Fruit fly (Drosophila melanogaster) whole organism, embryonic: Measurements from ENCODE around the gene CG13893.

Experiments
- Abd-B ChIP-seq: fragments of 200-800 bp; sonication (Bioruptor generic); optimal IDR thresholded peaks from 2 replicates; lab custom pipeline; 2018; ENCODE audit warnings: missing biosample characterization, mild to moderate bottlenecking, missing genetic modification characterization, moderate library complexity
- Aef1 ChIP-seq: fragments of 200-800 bp; sonication (Bioruptor generic); IDR thresholded peaks from 3 replicates; pipeline ENCODE4 v1.3.6; 2022; ENCODE audit warnings: missing biosample characterization, missing genetic modification characterization
- Asciz ChIP-seq: fragments of 200-800 bp; sonication (Bioruptor generic); optimal IDR thresholded peaks from 2 replicates; lab custom pipeline; 2017; ENCODE audit warnings: missing biosample characterization, mild to moderate bottlenecking, missing genetic modification characterization, missing genetic modification reagents
- CG11247 ChIP-seq: fragments of 200-800 bp; sonication (Bioruptor generic); IDR thresholded peaks from 2 replicates; pipeline ENCODE4 v1.3.6; 2022; ENCODE audit warnings: missing biosample characterization, missing genetic modification characterization
- CG11695 ChIP-seq: fragments of 200-800 bp; sonication (Bioruptor generic); IDR thresholded peaks from 3 replicates; pipeline ENCODE4 v1.3.6; 2022; ENCODE audit warnings: missing biosample characterization, missing genetic modification characterization
- CG11723 ChIP-seq: fragments of 200-800 bp; sonication (Bioruptor generic); optimal IDR thresholded peaks from 2 replicates; lab custom pipeline; 2017; ENCODE audit warnings: missing biosample characterization, mild to moderate bottlenecking, missing genetic modification characterization
- CG12659 ChIP-seq: fragments of 200-800 bp; sonication (Bioruptor generic); optimal IDR thresholded peaks from 3 replicates; lab custom pipeline; 2017; ENCODE audit warnings: mild to moderate bottlenecking, missing biosample characterization, missing genetic modification reagents, missing genetic modification characterization
- CG14441 ChIP-seq: fragments of 200-800 bp; sonication (Bioruptor generic); IDR thresholded peaks from 2 replicates; pipeline ENCODE4 v1.3.6; 2022; ENCODE audit warnings: missing biosample characterization, missing genetic modification characterization
- CG15601 ChIP-seq: fragments of 200-800 bp; sonication (Bioruptor generic); optimal IDR thresholded peaks from 3 replicates; lab custom pipeline; 2019; ENCODE audit warnings: missing biosample characterization, mild to moderate bottlenecking, missing genetic modification characterization, moderate library complexity
- CG1602 ChIP-seq: fragments of 200-800 bp; sonication (Bioruptor generic); optimal IDR thresholded peaks from 3 replicates; lab custom pipeline; 2016; ENCODE audit warnings: missing biosample characterization, missing genetic modification characterization
- CG17912 ChIP-seq: fragments of 200-800 bp; sonication (Bioruptor generic); optimal IDR thresholded peaks from 2 replicates; lab custom pipeline; 2018; ENCODE audit warnings: missing biosample characterization, mild to moderate bottlenecking, missing genetic modification characterization
- CG31388 ChIP-seq: fragments of 200-800 bp; sonication (Bioruptor generic); optimal IDR thresholded peaks from 2 replicates; lab custom pipeline; 2016; ENCODE audit warnings: missing biosample characterization, missing genetic modification characterization
- CG31441 ChIP-seq: fragments of 200-800 bp; sonication (Bioruptor generic); IDR thresholded peaks from 2 replicates; pipeline ENCODE4 v1.3.6; 2022; ENCODE audit warnings: missing biosample characterization, missing genetic modification characterization
- CG32767 ChIP-seq: fragments of 200-800 bp; sonication (Bioruptor generic); IDR thresholded peaks from 2 replicates; pipeline ENCODE4 v1.3.6; 2022; ENCODE audit warnings: missing biosample characterization, missing genetic modification characterization
- CG4328 ChIP-seq: fragments of 200-800 bp; sonication (Bioruptor generic); optimal IDR thresholded peaks from 3 replicates; lab custom pipeline; 2017; ENCODE audit warnings: missing biosample characterization, missing genetic modification reagents, missing genetic modification characterization
- CG4730 ChIP-seq: fragments of 200-800 bp; sonication (Bioruptor generic); IDR thresholded peaks from 2 replicates; pipeline ENCODE4 v1.3.6; 2022; ENCODE audit warnings: missing biosample characterization, missing genetic modification characterization
- CG5180 ChIP-seq: fragments of 200-800 bp; sonication (Bioruptor generic); optimal IDR thresholded peaks from 3 replicates; lab custom pipeline; 2017; ENCODE audit warnings: missing biosample characterization, missing genetic modification characterization, mild to moderate bottlenecking, moderate library complexity, missing genetic modification reagents
- CG7556 ChIP-seq: fragments of 200-800 bp; sonication (Bioruptor generic); optimal IDR thresholded peaks from 2 replicates; lab custom pipeline; 2017; ENCODE audit warnings: missing biosample characterization, mild to moderate bottlenecking, missing genetic modification characterization
- CG7928 ChIP-seq: fragments of 200-800 bp; sonication (Bioruptor generic); optimal IDR thresholded peaks from 2 replicates; lab custom pipeline; 2017; ENCODE audit warnings: missing biosample characterization, mild to moderate bottlenecking, missing genetic modification characterization
- CG9437 ChIP-seq: fragments of 200-800 bp; sonication (Bioruptor generic); optimal IDR thresholded peaks from 2 replicates; lab custom pipeline; 2018; ENCODE audit warnings: missing biosample characterization, mild to moderate bottlenecking, missing genetic modification characterization
- CTCF ChIP-seq: fragments of 200-800 bp; sonication (Bioruptor generic); optimal IDR thresholded peaks from 2 replicates; lab custom pipeline; 2017; ENCODE audit warnings: missing biosample characterization, mild to moderate bottlenecking, missing genetic modification characterization, moderate library complexity
- CrebB ChIP-seq: fragments of 200-800 bp; sonication (Bioruptor generic); optimal IDR thresholded peaks from 3 replicates; lab custom pipeline; 2018; ENCODE audit warnings: missing biosample characterization, mild to moderate bottlenecking, missing genetic modification characterization
- D ChIP-seq, 2 experiments: fragments of 200-800 bp in 1 of 2; fragments of >200 bp in 1 of 2; sonication (Bioruptor generic) in 1 of 2; optimal IDR thresholded peaks; 2 replicates in 1 of 2; 3 replicates in 1 of 2; lab custom pipeline; 2017; ENCODE audit warnings: mild to moderate bottlenecking in 1 of 2, missing biosample characterization in 1 of 2, missing genetic modification characterization in 1 of 2, missing genetic modification reagents in 1 of 2
- Dp ChIP-seq: fragments of 200-800 bp; sonication (Bioruptor generic); optimal IDR thresholded peaks from 2 replicates; lab custom pipeline; 2018; ENCODE audit warnings: missing biosample characterization, mild to moderate bottlenecking, missing genetic modification characterization, moderate library complexity
- Fer3 ChIP-seq: fragments of 200-800 bp; sonication (Bioruptor generic); optimal IDR thresholded peaks from 2 replicates; lab custom pipeline; 2018; ENCODE audit warnings: missing biosample characterization, mild to moderate bottlenecking, missing genetic modification characterization, moderate library complexity
- Gsc ChIP-seq: fragments of 200-800 bp; sonication (Bioruptor generic); IDR thresholded peaks from 2 replicates; pipeline ENCODE4 v1.3.6; 2022; ENCODE audit warnings: missing biosample characterization, missing genetic modification characterization
- Hey ChIP-seq: fragments of 200-800 bp; sonication (Bioruptor generic); optimal IDR thresholded peaks from 3 replicates; lab custom pipeline; 2018; ENCODE audit warnings: missing biosample characterization, mild to moderate bottlenecking, missing genetic modification characterization
- Hr3 ChIP-seq: fragments of 200-800 bp; sonication (Bioruptor generic); optimal IDR thresholded peaks from 3 replicates; lab custom pipeline; 2016; ENCODE audit warnings: missing biosample characterization, missing genetic modification characterization
- Ravus ChIP-seq: fragments of 200-800 bp; sonication (Bioruptor generic); IDR thresholded peaks from 2 replicates; pipeline ENCODE4 v1.3.6; 2022; ENCODE audit warnings: missing biosample characterization, missing genetic modification characterization
- Sox100B ChIP-seq: fragments of 200-800 bp; sonication (Bioruptor generic); optimal IDR thresholded peaks from 3 replicates; lab custom pipeline; 2018; ENCODE audit warnings: missing biosample characterization, mild to moderate bottlenecking, missing genetic modification characterization
- Vsx1 ChIP-seq: fragments of 200-800 bp; sonication (Bioruptor generic); optimal IDR thresholded peaks from 2 replicates; lab custom pipeline; 2017; ENCODE audit warnings: missing biosample characterization, mild to moderate bottlenecking, missing genetic modification characterization, missing genetic modification reagents
- ara ChIP-seq: fragments of 200-800 bp; sonication (Bioruptor generic); IDR thresholded peaks from 2 replicates; pipeline ENCODE4 v1.3.6; 2022; ENCODE audit warnings: missing biosample characterization, missing genetic modification characterization
- croc ChIP-seq: fragments of 200-800 bp; sonication (Bioruptor generic); conservative IDR thresholded peaks from 3 replicates; pipeline ENCODE4 v1.3.6; 2022; ENCODE audit warnings: missing biosample characterization, missing genetic modification characterization
- crol ChIP-seq: fragments of 200-800 bp; sonication (Bioruptor generic); IDR thresholded peaks from 2 replicates; pipeline ENCODE4 v1.3.6; 2022; ENCODE audit warnings: missing biosample characterization, missing genetic modification characterization
- dati ChIP-seq: fragments of 200-800 bp; sonication (Bioruptor generic); IDR thresholded peaks from 2 replicates; pipeline ENCODE4 v1.3.6; 2022; ENCODE audit warnings: missing biosample characterization, missing genetic modification characterization
- dysf ChIP-seq: fragments of 200-800 bp; sonication (Bioruptor generic); IDR thresholded peaks from 3 replicates; pipeline ENCODE4 v1.3.6; 2022; ENCODE audit warnings: missing biosample characterization, missing genetic modification characterization
- gcm2 ChIP-seq: fragments of 200-800 bp; sonication (Bioruptor generic); optimal IDR thresholded peaks from 2 replicates; lab custom pipeline; 2016; ENCODE audit warnings: missing biosample characterization, missing genetic modification characterization
- gsb-n ChIP-seq: fragments of 200-800 bp; sonication (Bioruptor generic); optimal IDR thresholded peaks from 3 replicates; lab custom pipeline; 2018; ENCODE audit warnings: missing biosample characterization, mild to moderate bottlenecking, missing genetic modification characterization
- hb ChIP-seq: fragments of 200-800 bp; sonication (Bioruptor generic); IDR thresholded peaks from 3 replicates; pipeline ENCODE4 v1.3.6; 2022; ENCODE audit warnings: missing biosample characterization, missing genetic modification characterization; ENCODE audit not compliant: partially characterized antibody
- ind ChIP-seq: fragments of 200-800 bp; sonication (Bioruptor generic); optimal IDR thresholded peaks from 3 replicates; lab custom pipeline; 2016; ENCODE audit warnings: missing biosample characterization, missing genetic modification characterization
- knrl ChIP-seq: fragments of 200-800 bp; sonication (Bioruptor generic); IDR thresholded peaks from 3 replicates; pipeline ENCODE4 v1.3.6; 2022; ENCODE audit warnings: missing biosample characterization, missing genetic modification characterization; ENCODE audit not compliant: partially characterized antibody
- pnt ChIP-seq: fragments of 200-800 bp; sonication (Bioruptor generic); optimal IDR thresholded peaks from 3 replicates; lab custom pipeline; 2016; ENCODE audit warnings: missing biosample characterization, missing genetic modification characterization
- prd ChIP-seq, 3 experiments: fragments of >200 bp in 2 of 3; fragments of 200-800 bp in 1 of 3; sonication (Bioruptor generic) in 1 of 3; optimal IDR thresholded peaks in 2 of 3; IDR thresholded peaks in 1 of 3; 2 replicates in 2 of 3; 3 replicates in 1 of 3; pipeline versions ENCODE4 v1.3.6 to Lab custom; 2017 to 2022; ENCODE audit warnings: missing biosample characterization in 1 of 3, missing genetic modification characterization in 1 of 3
- pum ChIP-seq: fragments of 200-800 bp; sonication (Bioruptor generic); optimal IDR thresholded peaks from 2 replicates; lab custom pipeline; 2016; ENCODE audit warnings: missing biosample characterization, missing genetic modification characterization
- seq ChIP-seq: fragments of 200-800 bp; sonication (Bioruptor generic); IDR thresholded peaks from 2 replicates; pipeline ENCODE4 v1.3.6; 2022; ENCODE audit warnings: missing biosample characterization, missing genetic modification characterization
- sqz ChIP-seq: fragments of 200-800 bp; sonication (Bioruptor generic); optimal IDR thresholded peaks from 3 replicates; lab custom pipeline; 2018; ENCODE audit warnings: missing biosample characterization, mild to moderate bottlenecking, missing genetic modification characterization
- ttk ChIP-seq: fragments of 200-800 bp; sonication (Bioruptor generic); IDR thresholded peaks from 2 replicates; pipeline ENCODE4 v2.1.2; 2022; ENCODE audit warnings: missing biosample characterization, missing genetic modification characterization
- tx ChIP-seq: fragments of 200-800 bp; sonication (Bioruptor generic); optimal IDR thresholded peaks from 2 replicates; lab custom pipeline; 2016; ENCODE audit warnings: missing biosample characterization, missing genetic modification characterization
- wdn ChIP-seq: fragments of 200-800 bp; sonication (Bioruptor generic); IDR thresholded peaks from 2 replicates; pipeline ENCODE4 v1.3.6; 2022; ENCODE audit warnings: missing biosample characterization, missing genetic modification characterization
- zfh1 ChIP-seq: fragments of 200-800 bp; sonication (Bioruptor generic); IDR thresholded peaks from 3 replicates; pipeline ENCODE4 v1.3.6; 2022; ENCODE audit warnings: missing biosample characterization, missing genetic modification characterization

The CG13893 gene

dm6 chr3L:615425-616046 is 11.7 kb upstream of the CG13893 start (continued):
- peak; percentile 83 for TF ChIP-seq CG9437 (GFP tag; lab: Kevin White, UChicago)
- TF ChIP-seq pum (GFP tag; lab: Kevin White, UChicago) = peak; percentile 80
- TF ChIP-seq wdn (GFP tag; lab: Robert Waterston, UW) = peak; percentile 51; the same call in 1 of the 2 replicates
- TF ChIP-seq tx = peak; percentile 83
- peak; percentile 84 for TF ChIP-seq croc (GFP tag; lab: Robert Waterston, UW)
- TF ChIP-seq CTCF (GFP tag; lab: Kevin White, UChicago) = peak; percentile 44
- peak; percentile 89 for TF ChIP-seq Asciz (GFP tag; lab: Kevin White, UChicago)
- peak; percentile 87 for TF ChIP-seq ind (GFP tag; lab: Kevin White, UChicago)
- peak; percentile 86 for TF ChIP-seq Fer3 (tag; lab: Kevin White, UChicago)
- TF ChIP-seq gsb-n = peak; percentile 89
- no peak for TF ChIP-seq hb (GFP tag; lab: Robert Waterston, UW)
- TF ChIP-seq CG11723 (GFP tag; lab: Kevin White, UChicago) = peak; percentile 81
- TF ChIP-seq CG31388 = peak; percentile 59
- peak; percentile 92 for TF ChIP-seq ttk (GFP tag; lab: Robert Waterston, UW)
- TF ChIP-seq CG15601 (tag; lab: Kevin White, UChicago) = peak; percentile 86
- peak; percentile 90 for TF ChIP-seq seq (GFP tag; lab: Robert Waterston, UW)
- peak; percentile 89 for TF ChIP-seq pnt (GFP tag; lab: Kevin White, UChicago)
- no peak for TF ChIP-seq D (optimal IDR thresholded peaks at IDR 0.05; lab: Kevin White, UChicago)
- peak; percentile 82 for TF ChIP-seq D (GFP tag; optimal IDR thresholded peaks at IDR 0.05; lab: Kevin White, UChicago)
- peak; percentile 89 for TF ChIP-seq Hr3 (GFP tag; lab: Kevin White, UChicago)
- peak; percentile 90 for TF ChIP-seq CG7556 (GFP tag; lab: Kevin White, UChicago)
- TF ChIP-seq ara (GFP tag; lab: Robert Waterston, UW) = peak; percentile 80
- no peak for TF ChIP-seq knrl (GFP tag; lab: Robert Waterston, UW)
- TF ChIP-seq prd (optimal IDR thresholded peaks at IDR 0.05; lab: Kevin White, UChicago) = no peak
- TF ChIP-seq prd (GFP tag; IDR thresholded peaks at IDR 0.05; lab: Robert Waterston, UW) = peak; percentile 93
- TF ChIP-seq Vsx1 (GFP tag; lab: Kevin White, UChicago) = peak; percentile 74
- no peak for TF ChIP-seq Ravus (GFP tag; lab: Robert Waterston, UW)
- peak; percentile 91 for TF ChIP-seq CG31441
- peak; percentile 50 for TF ChIP-seq gcm2 (GFP tag; lab: Kevin White, UChicago)
- TF ChIP-seq CG4328 (GFP tag; lab: Kevin White, UChicago) = peak; percentile 30
- TF ChIP-seq Abd-B (GFP tag; lab: Kevin White, UChicago) = peak; percentile 81
- peak; percentile 82 for TF ChIP-seq CG12659
- peak; percentile 62 for TF ChIP-seq CG5180 (GFP tag; lab: Kevin White, UChicago)
- no peak for TF ChIP-seq Dp (GFP tag; lab: Kevin White, UChicago)
- peak; percentile 43 for TF ChIP-seq Gsc (GFP tag; lab: Robert Waterston, UW)
- peak; percentile 46 for TF ChIP-seq sqz (GFP tag; lab: Kevin White, UChicago)
- peak; percentile 87 for TF ChIP-seq Aef1 (GFP tag; lab: Robert Waterston, UW)
- TF ChIP-seq CG32767 (GFP tag; lab: Robert Waterston, UW) = peak; percentile 87
- TF ChIP-seq dati (GFP tag; lab: Robert Waterston, UW) = no peak
- no peak for TF ChIP-seq CG17912
- TF ChIP-seq dysf (GFP tag; lab: Robert Waterston, UW) = peak; percentile 91
- TF ChIP-seq CG11695 (GFP tag; lab: Robert Waterston, UW) = peak; percentile 86
- peak; percentile 90 for TF ChIP-seq zfh1 (GFP tag; lab: Robert Waterston, UW)
- TF ChIP-seq crol (GFP tag; lab: Robert Waterston, UW) = peak; percentile 38; the same call in 1 of the 2 replicates
- TF ChIP-seq CG14441 (GFP tag; lab: Robert Waterston, UW) = peak; percentile 90
- peak; percentile 86 for TF ChIP-seq CG4730 (GFP tag; lab: Robert Waterston, UW)
- peak; percentile 4 for TF ChIP-seq Hey
- peak; percentile 88 for TF ChIP-seq CG1602 (GFP tag; lab: Kevin White, UChicago)
- TF ChIP-seq Sox100B (GFP tag; lab: Kevin White, UChicago) = peak; percentile 88
- TF ChIP-seq CG11247 (GFP tag; lab: Robert Waterston, UW) = peak; percentile 72
- peak; percentile 72 for TF ChIP-seq CrebB
- TF ChIP-seq CG7928 (GFP tag; lab: Kevin White, UChicago) = no peak
